Worm (Caenorhabditis elegans) whole organism, young adult: ENCODE data around the gene inpp-4B.
"Not testable (repeated sequence)": the region's sequence is repeated elsewhere in the genome, so short reads cannot be mapped to it uniquely, and the experiment has no call there.

Experiments
- B0261.1 ChIP-seq: sonication (generic microtip); optimal IDR thresholded peaks from 2 replicates; lab custom pipeline; 2016; ENCODE audit warnings: mild to moderate bottlenecking, missing genetic modification characterization, moderate library complexity, missing compliant biosample characterization
- F10E7.11 ChIP-seq: sonication (generic microtip); optimal IDR thresholded peaks from 2 replicates; lab custom pipeline; 2017; ENCODE audit warnings: mild to moderate bottlenecking, missing genetic modification characterization, moderate library complexity, missing compliant biosample characterization
- F22D6.2 ChIP-seq: sonication (generic microtip); optimal IDR thresholded peaks from 2 replicates; lab custom pipeline; 2016; ENCODE audit warnings: mild to moderate bottlenecking, missing genetic modification characterization, missing compliant biosample characterization
- F23B12.7 ChIP-seq: sonication (generic microtip); optimal IDR thresholded peaks from 2 replicates; lab custom pipeline; 2017; ENCODE audit warnings: missing genetic modification characterization, mild to moderate bottlenecking, missing compliant biosample characterization, antibody characterized with exemption, moderate library complexity; ENCODE audit not compliant: insufficient read depth
- F33H1.4 ChIP-seq: fragments of 200-800 bp; sonication (Bioruptor generic); IDR thresholded peaks from 2 replicates; pipeline ENCODE4 v1.3.6; 2022; ENCODE audit warnings: missing genetic modification reagents, missing genetic modification characterization, missing compliant biosample characterization
- T07F8.4 ChIP-seq: sonication (generic microtip); optimal IDR thresholded peaks from 2 replicates; lab custom pipeline; 2016; ENCODE audit warnings: mild to moderate bottlenecking, missing genetic modification characterization, moderate library complexity, missing compliant biosample characterization
- Y53F4B.3 ChIP-seq: fragments of 200-800 bp; sonication (Bioruptor generic); IDR thresholded peaks from 2 replicates; pipeline ENCODE4 v1.3.6; 2022; ENCODE audit warnings: missing genetic modification reagents, missing genetic modification characterization, missing compliant biosample characterization
- Y56A3A.18 ChIP-seq: fragments of 200-800 bp; sonication (Bioruptor generic); IDR thresholded peaks from 2 replicates; pipeline ENCODE4 v1.3.6; 2022; ENCODE audit warnings: missing genetic modification reagents, missing genetic modification characterization, missing compliant biosample characterization
- Y67H2A.10 ChIP-seq: fragments of 200-800 bp; sonication (Bioruptor generic); conservative IDR thresholded peaks from 2 replicates; pipeline ENCODE4 v1.3.6; 2022; ENCODE audit warnings: missing genetic modification reagents, missing genetic modification characterization, missing compliant biosample characterization
- ZK185.1 ChIP-seq: sonication (generic microtip); optimal IDR thresholded peaks from 2 replicates; lab custom pipeline; 2016; ENCODE audit warnings: mild to moderate bottlenecking, missing genetic modification characterization, missing compliant biosample characterization; ENCODE audit not compliant: poor library complexity, severe bottlenecking
- cebp-1 ChIP-seq, 2 experiments: fragments of 200-800 bp in 1 of 2; sonication (Bioruptor generic) in 1 of 2; sonication (generic microtip) in 1 of 2; IDR thresholded peaks in 1 of 2; optimal IDR thresholded peaks in 1 of 2; 2 replicates each; pipeline versions ENCODE4 v1.3.6 to Lab custom; 2017 to 2022; ENCODE audit warnings: missing compliant biosample characterization in 2 of 2, missing genetic modification characterization in 2 of 2, mild to moderate bottlenecking in 1 of 2, missing genetic modification reagents in 1 of 2, moderate library complexity in 1 of 2
- cebp-2 ChIP-seq: fragments of 200-800 bp; sonication (Bioruptor generic); IDR thresholded peaks from 2 replicates; pipeline ENCODE4 v1.3.6; 2022; ENCODE audit warnings: missing genetic modification characterization, missing compliant biosample characterization
- die-1 ChIP-seq: sonication (generic microtip); optimal IDR thresholded peaks from 2 replicates; lab custom pipeline; 2016; ENCODE audit warnings: missing genotype, mild to moderate bottlenecking, missing genetic modification characterization, missing compliant biosample characterization
- dpl-1 ChIP-seq: fragments of 150-350 bp; optimal IDR thresholded peaks from 2 replicates; lab custom pipeline; 2014; ENCODE audit warnings: missing biosample characterization, missing genetic modification reagents, missing genetic modification characterization
- efl-1 ChIP-seq: fragments of 150-350 bp; optimal IDR thresholded peaks from 2 replicates; lab custom pipeline; 2014; ENCODE audit warnings: missing biosample characterization, missing genetic modification reagents, missing genetic modification characterization
- hlh-12 ChIP-seq: sonication (generic microtip); optimal IDR thresholded peaks from 2 replicates; lab custom pipeline; 2016; ENCODE audit warnings: missing genetic modification characterization, missing compliant biosample characterization
- hmg-20 ChIP-seq: fragments of 200-800 bp; sonication (Bioruptor generic); IDR thresholded peaks from 2 replicates; pipeline ENCODE4 v1.3.6; 2022; ENCODE audit warnings: missing genetic modification reagents, missing genetic modification characterization, missing compliant biosample characterization
- hsf-1 ChIP-seq: fragments of 200-800 bp; sonication (Bioruptor generic); IDR thresholded peaks from 2 replicates; pipeline ENCODE4 v1.3.6; 2022; ENCODE audit warnings: missing genetic modification reagents, missing genetic modification characterization, missing compliant biosample characterization
- lag-1 ChIP-seq: fragments of 200-800 bp; sonication (Bioruptor generic); IDR thresholded peaks from 2 replicates; pipeline ENCODE4 v1.3.6; 2022; ENCODE audit warnings: missing genetic modification reagents, missing genetic modification characterization, missing compliant biosample characterization
- let-526 ChIP-seq: fragments of 200-800 bp; sonication (Bioruptor generic); IDR thresholded peaks from 2 replicates; pipeline ENCODE4 v1.3.6; 2022; ENCODE audit warnings: missing genetic modification reagents, missing genetic modification characterization, missing compliant biosample characterization
- let-607 ChIP-seq, 2 experiments: fragments of 200-800 bp in 1 of 2; sonication (Bioruptor generic) in 1 of 2; sonication (generic microtip) in 1 of 2; optimal IDR thresholded peaks; 2 replicates each; lab custom pipeline; 2016 to 2018; ENCODE audit warnings: mild to moderate bottlenecking in 2 of 2, missing compliant biosample characterization in 2 of 2, missing genetic modification characterization in 2 of 2, moderate library complexity in 2 of 2, missing genotype in 1 of 2
- lin-35 ChIP-seq, 3 experiments: fragments of 150-350 bp in 2 of 3; sonication (generic microtip) in 1 of 3; optimal IDR thresholded peaks; 2 replicates each; lab custom pipeline; 2014 to 2018; ENCODE audit warnings: missing biosample characterization in 3 of 3, missing genetic modification characterization in 3 of 3, missing genetic modification reagents in 3 of 3
- lin-54 ChIP-seq: fragments of 200-800 bp; sonication (Bioruptor generic); optimal IDR thresholded peaks from 2 replicates; lab custom pipeline; 2018; ENCODE audit warnings: mild to moderate bottlenecking, missing genetic modification characterization, missing compliant biosample characterization
- lir-1 ChIP-seq: fragments of 200-800 bp; sonication (Bioruptor generic); conservative IDR thresholded peaks from 2 replicates; pipeline ENCODE4 v1.3.6; 2022; ENCODE audit warnings: missing genetic modification reagents, missing genetic modification characterization, missing compliant biosample characterization
- lsl-1 ChIP-seq: fragments of 200-800 bp; sonication (Bioruptor generic); optimal IDR thresholded peaks from 2 replicates; lab custom pipeline; 2018; ENCODE audit warnings: mild to moderate bottlenecking, missing genetic modification characterization, moderate library complexity, missing compliant biosample characterization
- madf-10 ChIP-seq: sonication (generic microtip); optimal IDR thresholded peaks from 2 replicates; lab custom pipeline; 2016; ENCODE audit warnings: mild to moderate bottlenecking, missing genetic modification characterization, missing compliant biosample characterization
- madf-3 ChIP-seq: fragments of 200-800 bp; sonication (Bioruptor generic); IDR thresholded peaks from 2 replicates; pipeline ENCODE4 v1.3.6; 2022; ENCODE audit warnings: missing genetic modification reagents, missing genetic modification characterization, missing compliant biosample characterization
- nfya-2 ChIP-seq: fragments of 200-800 bp; sonication (Bioruptor generic); IDR thresholded peaks from 2 replicates; pipeline ENCODE4 v1.3.6; 2022; ENCODE audit warnings: missing genetic modification reagents, missing genetic modification characterization, missing compliant biosample characterization
- pbrm-1 ChIP-seq: fragments of 200-800 bp; sonication (Bioruptor generic); IDR thresholded peaks from 2 replicates; pipeline ENCODE4 v1.3.6; 2022; ENCODE audit warnings: missing genetic modification reagents, missing genetic modification characterization, missing compliant biosample characterization
- pha-4 ChIP-seq: fragments of 150-350 bp; sonication (generic microtip); optimal IDR thresholded peaks from 2 replicates; lab custom pipeline; 2014; ENCODE audit warnings: missing biosample characterization, missing genetic modification reagents, missing genetic modification characterization
- repo-1 ChIP-seq: sonication (generic microtip); optimal IDR thresholded peaks from 2 replicates; lab custom pipeline; 2017; ENCODE audit warnings: mild to moderate bottlenecking, missing genetic modification characterization, missing compliant biosample characterization
- sea-2 ChIP-seq: fragments of 200-800 bp; sonication (Bioruptor generic); IDR thresholded peaks from 2 replicates; pipeline ENCODE4 v1.3.6; 2022; ENCODE audit warnings: missing genetic modification characterization, missing compliant biosample characterization
- snpc-1.3 ChIP-seq: sonication (generic microtip); optimal IDR thresholded peaks from 2 replicates; lab custom pipeline; 2017; ENCODE audit warnings: missing genetic modification characterization, mild to moderate bottlenecking, missing compliant biosample characterization, antibody characterized with exemption, moderate library complexity, missing genotype, missing genetic modification reagents; ENCODE audit not compliant: insufficient read depth
- snpc-3.4 ChIP-seq: sonication (generic microtip); optimal IDR thresholded peaks from 2 replicates; lab custom pipeline; 2017; ENCODE audit warnings: missing genetic modification characterization, mild to moderate bottlenecking, missing compliant biosample characterization, antibody characterized with exemption, moderate library complexity, missing genotype, missing genetic modification reagents
- snpc-4 ChIP-seq, 5 experiments: fragments of 150-350 bp in 1 of 5; sonication (generic microtip) in 4 of 5; optimal IDR thresholded peaks; 2 replicates each; lab custom pipeline; 2014 to 2018; ENCODE audit warnings: missing genetic modification characterization in 5 of 5, missing biosample characterization in 3 of 5, antibody characterized with exemption in 2 of 5, mild to moderate bottlenecking in 2 of 5, missing compliant biosample characterization in 2 of 5, missing genotype in 2 of 5, moderate library complexity in 2 of 5, missing genetic modification reagents in 1 of 5
- tlf-1 ChIP-seq: fragments of 200-800 bp; sonication (Bioruptor generic); optimal IDR thresholded peaks from 2 replicates; lab custom pipeline; 2018; ENCODE audit warnings: mild to moderate bottlenecking, missing genetic modification characterization, missing compliant biosample characterization
- unc-130 ChIP-seq: sonication (generic microtip); optimal IDR thresholded peaks from 2 replicates; lab custom pipeline; 2016; ENCODE audit warnings: missing genetic modification reagents, missing genetic modification characterization, missing compliant biosample characterization
- xnd-1 ChIP-seq: sonication (generic microtip); optimal IDR thresholded peaks from 2 replicates; lab custom pipeline; 2016; ENCODE audit warnings: missing genotype, missing genetic modification reagents, missing genetic modification characterization, missing compliant biosample characterization
- ztf-26 ChIP-seq: sonication (generic microtip); optimal IDR thresholded peaks from 2 replicates; lab custom pipeline; 2017; ENCODE audit warnings: missing genetic modification characterization, missing compliant biosample characterization

inpp-4B gene

DNA sequence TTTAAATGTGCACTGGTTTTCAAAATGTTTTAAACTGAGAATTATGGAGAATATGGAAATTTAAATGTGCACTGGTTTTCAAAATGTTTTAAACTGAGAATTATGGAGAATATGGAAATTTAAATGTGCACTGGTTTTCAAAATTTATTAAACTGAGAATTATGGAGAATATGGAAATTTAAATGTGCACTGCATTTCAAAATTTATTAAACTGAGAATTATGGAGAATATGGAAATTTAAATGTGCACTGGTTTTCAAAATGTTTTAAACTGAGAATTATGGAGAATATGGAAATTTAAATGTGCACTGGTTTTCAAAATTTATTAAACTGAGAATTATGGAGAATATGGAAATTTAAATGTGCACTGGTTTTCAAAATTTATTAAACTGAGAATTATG, 41.6 kb downstream of the inpp-4B start:
- peak; percentile 89 for TF ChIP-seq ZK185.1

DNA sequence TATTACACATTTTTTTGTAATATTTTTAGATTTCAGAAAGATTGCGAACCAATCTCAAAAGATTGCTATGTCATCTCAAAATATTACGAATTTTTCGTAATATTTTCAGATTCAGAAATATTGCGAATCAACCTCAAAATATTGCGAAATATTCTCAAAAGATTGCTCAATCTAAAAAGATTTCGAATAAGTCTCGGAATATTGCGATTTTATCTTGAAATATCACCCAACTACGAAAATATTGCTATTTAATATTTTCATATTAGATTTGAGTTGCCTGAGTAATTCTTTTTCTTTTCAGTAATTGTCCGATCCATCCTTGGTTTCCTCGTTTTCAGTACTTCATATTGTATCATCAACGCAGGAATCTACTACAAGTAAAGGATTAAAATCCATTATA, 44.8 kb downstream of the inpp-4B start, which contains the start of gene Y70G10A.4:
TSS of gene Y70G10A.4 (plus strand) at position 301 of the 400 bp plus-strand sequence.
- not testable (repeated sequence) for TF ChIP-seq cebp-1 (GFP tag; IDR thresholded peaks at IDR 0.05; lab: Robert Waterston, UW); cebp-1 (tag; optimal IDR thresholded peaks at IDR 0.05; lab: Kevin White, UChicago); sea-2; dpl-1 (GFP tag; lab: Kevin White, UChicago)

DNA sequence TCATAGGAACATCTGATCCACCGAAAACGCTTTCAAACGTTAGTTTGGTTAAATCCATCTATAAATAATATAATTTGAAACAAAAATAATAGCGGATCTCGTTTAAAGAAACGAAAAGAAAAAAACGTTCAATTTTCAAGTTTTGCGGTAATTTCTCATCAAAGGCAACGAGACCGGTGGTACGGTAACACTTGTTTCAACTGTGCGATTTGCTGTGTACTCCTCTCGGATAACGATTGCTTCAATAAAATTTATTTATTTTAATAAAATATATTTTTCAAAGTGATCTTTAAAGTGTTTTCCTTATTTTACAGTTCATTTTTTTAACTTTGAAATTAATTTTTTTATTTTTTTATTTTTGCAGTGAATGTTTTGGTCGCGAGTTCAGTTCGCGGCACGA, 48.1 kb downstream of the inpp-4B start, which contains the start of the genes rde-4 and cox-14:
TSS of gene rde-4 (minus strand) at position 60 of the 400 bp plus-strand sequence.
TSS of gene cox-14 (plus strand) at position 356 of the 400 bp plus-strand sequence.
- TF ChIP-seq snpc-4 (GFP tag; optimal IDR thresholded peaks at IDR 0.05; lab: Kevin White, UChicago) (peak; percentile 29), snpc-4 (tag; optimal IDR thresholded peaks at IDR 0.05; lab: Kevin White, UChicago) (peak in 1 of 4 experiments; percentile 9), dpl-1 (GFP tag; lab: Kevin White, UChicago) (peak; percentile 27), ZK185.1 (peak; percentile 39), pha-4 (tag; lab: Kevin White, UChicago) (peak; percentile 32), unc-130 (GFP tag; lab: Kevin White, UChicago) (no peak), B0261.1 (tag; lab: Kevin White, UChicago) (no peak), lir-1 (GFP tag; lab: Robert Waterston, UW) (no peak), xnd-1 (tag; lab: Kevin White, UChicago) (peak; percentile 22), lin-54 (GFP tag; lab: Kevin White, UChicago) (peak; percentile 62), lin-35 (GFP tag; optimal IDR thresholded peaks at IDR 0.05; lab: Kevin White, UChicago) (peak in 1 of 3 experiments; percentile 86), snpc-1.3 (tag; lab: Kevin White, UChicago) (peak; percentile 48), lsl-1 (GFP tag; lab: Kevin White, UChicago) (peak; percentile 88), cebp-2 (GFP tag; lab: Robert Waterston, UW) (no peak), hlh-12 (tag; lab: Kevin White, UChicago) (no peak), let-607 (tag; optimal IDR thresholded peaks at IDR 0.05; lab: Kevin White, UChicago) (peak in 1 of 2 experiments; percentile 50), F33H1.4 (GFP tag; lab: Robert Waterston, UW) (no peak), efl-1 (GFP tag; lab: Kevin White, UChicago) (peak; percentile 48), madf-10 (tag; lab: Kevin White, UChicago) (peak; percentile 23), F23B12.7 (tag; lab: Kevin White, UChicago) (peak; percentile 72)

DNA sequence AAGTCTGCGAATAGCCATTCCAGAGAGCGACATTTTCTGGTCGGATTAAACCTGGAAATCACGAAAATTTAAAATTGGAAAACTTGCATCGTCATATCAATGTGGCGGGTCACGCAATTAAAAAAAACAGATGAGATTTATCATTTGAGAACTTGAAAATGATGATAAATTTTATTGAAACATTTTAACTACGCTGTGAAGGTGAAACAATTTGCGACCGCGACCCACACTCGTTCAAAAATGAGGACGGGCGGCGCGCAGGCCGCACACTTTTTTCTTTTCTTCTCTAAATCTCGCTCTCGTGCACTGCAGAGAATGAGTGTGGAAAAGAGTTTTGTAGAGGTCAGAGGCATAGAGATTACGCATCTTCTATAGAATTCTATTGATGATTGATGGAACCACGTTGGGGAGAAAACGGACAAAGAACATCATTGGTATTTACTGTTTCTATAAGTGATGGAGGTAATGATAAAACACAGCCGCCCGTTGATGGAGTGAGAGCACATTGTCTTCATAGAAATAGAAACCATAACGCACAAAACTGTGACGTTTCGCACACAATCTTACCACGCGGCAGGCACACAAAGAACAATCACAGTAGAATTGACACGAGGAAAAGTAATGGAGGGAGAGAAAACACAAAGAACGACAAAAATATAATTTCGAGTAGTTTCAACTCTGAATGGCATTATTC, 49.9 kb downstream of the inpp-4B start, which contains the start of gene cts-1:
TSS of gene cts-1 (minus strand) at position 51 of the 694 bp plus-strand sequence.
- TF ChIP-seq snpc-3.4 (tag; lab: Kevin White, UChicago) (peak; percentile 7), tlf-1 (GFP tag; lab: Kevin White, UChicago) (peak; percentile 71), ztf-26 (tag; lab: Kevin White, UChicago) (peak; percentile 7), hsf-1 (GFP tag; lab: Robert Waterston, UW) (no peak), let-526 (no peak), B0261.1 (tag; lab: Kevin White, UChicago) (no peak), nfya-2 (GFP tag; lab: Robert Waterston, UW) (no peak), hmg-20 (GFP tag; lab: Robert Waterston, UW) (no peak), Y56A3A.18 (GFP tag; lab: Robert Waterston, UW) (no peak), T07F8.4 (no peak), Y53F4B.3 (GFP tag; lab: Robert Waterston, UW) (no peak), F10E7.11 (tag; lab: Kevin White, UChicago) (peak; percentile 32), lsl-1 (GFP tag; lab: Kevin White, UChicago) (peak; percentile 39), repo-1 (peak; percentile 6), madf-3 (GFP tag; lab: Robert Waterston, UW) (no peak), efl-1 (GFP tag; lab: Kevin White, UChicago) (peak; percentile 41), Y67H2A.10 (GFP tag; lab: Robert Waterston, UW) (no peak), die-1 (peak; percentile 36), F22D6.2 (tag; lab: Kevin White, UChicago) (peak; percentile 75), lag-1 (GFP tag; lab: Robert Waterston, UW) (no peak), pbrm-1 (no peak)
